Worm (Caenorhabditis elegans) whole organism, L4/young adult: ENCODE data around the gene gst-23.

Experiments used
- W03F9.2 ChIP-seq: fragments of 150-350 bp; optimal IDR thresholded peaks from 2 replicates; lab custom pipeline; 2014; ENCODE audit warnings: missing biosample characterization, missing genetic modification characterization
- him-1 ChIP-seq: sonication (generic microtip); optimal IDR thresholded peaks from 2 replicates; lab custom pipeline; 2016; ENCODE audit warnings: missing genotype, missing genetic modification reagents, missing genetic modification characterization, missing compliant biosample characterization

DNA sequence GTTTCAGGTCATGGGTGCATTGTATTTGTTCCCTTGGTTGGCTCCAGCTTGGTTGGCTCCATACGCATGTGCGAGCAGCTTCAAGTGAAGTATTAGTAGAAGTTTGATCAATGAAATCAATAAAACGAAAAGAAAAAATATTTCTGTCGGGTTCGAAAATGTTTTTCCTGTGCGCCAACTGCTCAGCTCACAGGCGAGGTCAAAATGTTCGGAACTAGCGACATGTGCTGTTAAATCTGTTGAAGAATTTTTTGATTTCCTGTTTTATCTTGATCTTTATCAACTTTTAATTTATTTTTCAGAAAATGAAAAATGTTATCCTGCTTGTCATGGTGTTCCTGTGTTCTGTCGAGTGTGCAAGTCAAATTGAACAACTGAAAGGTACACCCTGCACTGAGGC lies 38.4 kb downstream of the gst-23 start, which contains the start of gene T28A11.25:
- TF ChIP-seq him-1 (tag; lab: Kevin White, UChicago): no peak
- TF ChIP-seq W03F9.2 (tag; lab: Kevin White, UChicago): no peak
